Worm (Caenorhabditis elegans): ENCODE data around the gene B0416.3.

- TF ChIP-seq elt-3 (tag; optimal IDR thresholded peaks at IDR 0.05) (peak in 2 of 6 experiments; percentile 6 to 71), fkh-10 (GFP tag; optimal IDR thresholded peaks at IDR 0.05) (no peak), nhr-76 (tag; optimal IDR thresholded peaks at IDR 0.05) (no peak), nhr-90 (tag; optimal IDR thresholded peaks at IDR 0.05; ENCODE audit: poor library complexity) (no peak), lin-39 (tag; optimal IDR thresholded peaks at IDR 0.05) (no peak), ztf-4 (tag; optimal IDR thresholded peaks at IDR 0.05) (no peak), snpc-4 (tag; optimal IDR thresholded peaks at IDR 0.05) (no peak), fos-1 (tag; optimal IDR thresholded peaks at IDR 0.05) (no peak)
These were observed 43.2 kb upstream of the B0416.3 start for ce11 chrX:9248083-9248805.

Measured in whole organism, L1 larva.